Fruit fly (Drosophila melanogaster) whole organism, pupa: ENCODE results near the gene MEP-1.

ENCODE experiments used
- CG10348 ChIP-seq: fragments of 200-800 bp; sonication (Bioruptor generic); IDR thresholded peaks from 2 replicates; pipeline ENCODE4 v1.3.6; 2022; ENCODE audit warnings: missing biosample characterization, missing genetic modification characterization
- CG12605 ChIP-seq: fragments of 200-800 bp; sonication (Bioruptor generic); IDR thresholded peaks from 2 replicates; pipeline ENCODE4 v1.3.6; 2022; ENCODE audit warnings: missing biosample characterization, missing genetic modification characterization
- CG13204 ChIP-seq: fragments of 200-800 bp; sonication (Bioruptor generic); optimal IDR thresholded peaks from 2 replicates; lab custom pipeline; 2018; ENCODE audit warnings: missing biosample characterization, mild to moderate bottlenecking, missing genetic modification characterization, moderate library complexity
- CG14655 ChIP-seq: fragments of 200-800 bp; sonication (Bioruptor generic); optimal IDR thresholded peaks from 3 replicates; lab custom pipeline; 2017; ENCODE audit warnings: mild to moderate bottlenecking, missing biosample characterization, missing genetic modification reagents, missing genetic modification characterization
- CG15710 ChIP-seq: fragments of 200-800 bp; sonication (Bioruptor generic); optimal IDR thresholded peaks from 2 replicates; lab custom pipeline; 2018; ENCODE audit warnings: missing biosample characterization, mild to moderate bottlenecking, missing genetic modification characterization, moderate library complexity
- CG17806 ChIP-seq: fragments of 200-800 bp; sonication (Bioruptor generic); optimal IDR thresholded peaks from 2 replicates; lab custom pipeline; 2018; ENCODE audit warnings: missing biosample characterization, mild to moderate bottlenecking, missing genetic modification characterization, moderate library complexity
- CG34367 ChIP-seq: fragments of 200-800 bp; sonication (Bioruptor generic); optimal IDR thresholded peaks from 2 replicates; lab custom pipeline; 2018; ENCODE audit warnings: missing biosample characterization, mild to moderate bottlenecking, missing genetic modification characterization
- CG4496 ChIP-seq: fragments of 200-800 bp; sonication (Bioruptor generic); IDR thresholded peaks from 3 replicates; pipeline ENCODE4 v1.3.6; 2022; ENCODE audit warnings: missing biosample characterization, missing genetic modification characterization
- CG8159 ChIP-seq: fragments of 200-800 bp; sonication (Bioruptor generic); optimal IDR thresholded peaks from 3 replicates; lab custom pipeline; 2018; ENCODE audit warnings: missing biosample characterization, mild to moderate bottlenecking, missing genetic modification characterization, moderate library complexity
- CG8301 ChIP-seq: fragments of 200-800 bp; sonication (Bioruptor generic); optimal IDR thresholded peaks from 2 replicates; lab custom pipeline; 2018; ENCODE audit warnings: missing biosample characterization, mild to moderate bottlenecking, missing genetic modification characterization
- CG9948 ChIP-seq: fragments of 200-800 bp; sonication (Bioruptor generic); optimal IDR thresholded peaks from 2 replicates; lab custom pipeline; 2018; ENCODE audit warnings: missing biosample characterization, mild to moderate bottlenecking, missing genetic modification characterization, moderate library complexity
- EcR ChIP-seq: fragments of 200-800 bp; sonication (Bioruptor generic); optimal IDR thresholded peaks from 3 replicates; lab custom pipeline; 2019; ENCODE audit warnings: missing biosample characterization, missing genetic modification characterization, mild to moderate bottlenecking, moderate library complexity, missing genetic modification reagents
- Ets98B ChIP-seq: fragments of 200-800 bp; sonication (Bioruptor generic); IDR thresholded peaks from 2 replicates; pipeline ENCODE4 v1.3.6; 2022; ENCODE audit warnings: missing biosample characterization, missing genetic modification characterization
- Pif1A ChIP-seq: fragments of 200-800 bp; sonication (Bioruptor generic); optimal IDR thresholded peaks from 3 replicates; lab custom pipeline; 2016; ENCODE audit warnings: missing biosample characterization, missing genetic modification characterization
- Pif1B ChIP-seq: fragments of 200-800 bp; sonication (Bioruptor generic); optimal IDR thresholded peaks from 3 replicates; lab custom pipeline; 2016; ENCODE audit warnings: missing biosample characterization, missing genetic modification characterization
- Snoo ChIP-seq: fragments of 200-800 bp; sonication (Bioruptor generic); optimal IDR thresholded peaks from 3 replicates; lab custom pipeline; 2017; ENCODE audit warnings: missing biosample characterization, mild to moderate bottlenecking, missing genetic modification characterization, inconsistent platforms
- fd96Ca ChIP-seq: fragments of 200-800 bp; sonication (Bioruptor generic); IDR thresholded peaks from 3 replicates; pipeline ENCODE4 v1.3.6; 2022; ENCODE audit warnings: missing biosample characterization, missing genetic modification characterization
- gl ChIP-seq: fragments of 200-800 bp; sonication (Bioruptor generic); optimal IDR thresholded peaks from 2 replicates; lab custom pipeline; 2018; ENCODE audit warnings: missing biosample characterization, mild to moderate bottlenecking, missing genetic modification characterization
- rn ChIP-seq: fragments of 200-800 bp; sonication (Bioruptor generic); IDR thresholded peaks from 2 replicates; pipeline ENCODE4 v1.3.6; 2022; ENCODE audit warnings: missing biosample characterization, missing genetic modification characterization

The MEP-1 gene

dm6 chr3L:2595481-2595880 is 36.0 kb upstream of the MEP-1 start, which contains the start of gene CG16984:
Gene CG16984, plus strand, starts transcription at chr3L:2595781.
- TF ChIP-seq gl (tag; lab: Kevin White, UChicago) (no peak), Snoo (tag; lab: Kevin White, UChicago) (no peak), CG14655 (GFP tag; lab: Kevin White, UChicago) (no peak), CG34367 (tag; lab: Kevin White, UChicago) (no peak), EcR (GFP tag; lab: Kevin White, UChicago) (no peak), CG4496 (GFP tag; lab: Robert Waterston, UW) (no peak), CG12605 (GFP tag; lab: Robert Waterston, UW) (no peak), CG8159 (tag; lab: Kevin White, UChicago) (no peak), Pif1B (no peak), CG15710 (no peak), CG8301 (tag; lab: Kevin White, UChicago) (no peak), CG9948 (tag; lab: Kevin White, UChicago) (no peak), CG13204 (GFP tag; lab: Kevin White, UChicago) (no peak), rn (GFP tag; lab: Robert Waterston, UW) (no peak), Ets98B (GFP tag; lab: Robert Waterston, UW) (no peak), Pif1A (GFP tag; lab: Kevin White, UChicago) (no peak), CG10348 (no peak), fd96Ca (no peak)

- TF ChIP-seq CG12605 (GFP tag; lab: Robert Waterston, UW) (no peak), Pif1B (no peak), EcR (GFP tag; lab: Kevin White, UChicago) (no peak), CG8159 (tag; lab: Kevin White, UChicago) (no peak), CG9948 (tag; lab: Kevin White, UChicago) (no peak), CG34367 (tag; lab: Kevin White, UChicago) (no peak)
Observed at dm6 chr3L:2599214-2599730, 32.2 kb upstream of the MEP-1 start, which contains the start of the genes CG16985 and CG12182. Gene CG16985, plus strand, starts transcription at chr3L:2599297. Gene CG12182, minus strand, starts transcription at chr3L:2599579.

- TF ChIP-seq CG8301 (tag; lab: Kevin White, UChicago) (no peak), CG17806 (tag; lab: Kevin White, UChicago) (no peak)
- TF ChIP-seq, all 21 proteins: peak for 0
Observed at dm6 chr3L:2600144-2600543, 31.4 kb upstream of the MEP-1 start, which contains the start of gene CG16986. Gene CG16986, plus strand, starts transcription at chr3L:2600331.

- TF ChIP-seq Pif1B (no peak), CG34367 (tag; lab: Kevin White, UChicago) (no peak), gl (tag; lab: Kevin White, UChicago) (no peak), CG8301 (tag; lab: Kevin White, UChicago) (no peak), CG9948 (tag; lab: Kevin White, UChicago) (no peak), CG15710 (no peak), Snoo (tag; lab: Kevin White, UChicago) (no peak), CG4496 (GFP tag; lab: Robert Waterston, UW) (no peak), CG10348 (no peak)
Observed at dm6 chr3L:2608825-2609224, 22.7 kb upstream of the MEP-1 start.

dm6 chr3L:2614222-2614621 is 17.3 kb upstream of the MEP-1 start:
- peak; percentile 52 for TF ChIP-seq CG14655 (GFP tag; lab: Kevin White, UChicago)
- TF ChIP-seq CG9948 (tag; lab: Kevin White, UChicago): peak; percentile 38
- TF ChIP-seq fd96Ca: 0 out of 3 replicates have a peak, but pooled peaks have one; percentile 19
- TF ChIP-seq CG8159 (tag; lab: Kevin White, UChicago): peak; percentile 45
- TF ChIP-seq CG12605 (GFP tag; lab: Robert Waterston, UW): no peak
- peak; percentile 20 for TF ChIP-seq CG8301 (tag; lab: Kevin White, UChicago)
- TF ChIP-seq gl (tag; lab: Kevin White, UChicago): no peak
- TF ChIP-seq CG17806 (tag; lab: Kevin White, UChicago): peak; percentile 5
- TF ChIP-seq rn (GFP tag; lab: Robert Waterston, UW): no peak
- peak; percentile 22 for TF ChIP-seq CG15710

DNA sequence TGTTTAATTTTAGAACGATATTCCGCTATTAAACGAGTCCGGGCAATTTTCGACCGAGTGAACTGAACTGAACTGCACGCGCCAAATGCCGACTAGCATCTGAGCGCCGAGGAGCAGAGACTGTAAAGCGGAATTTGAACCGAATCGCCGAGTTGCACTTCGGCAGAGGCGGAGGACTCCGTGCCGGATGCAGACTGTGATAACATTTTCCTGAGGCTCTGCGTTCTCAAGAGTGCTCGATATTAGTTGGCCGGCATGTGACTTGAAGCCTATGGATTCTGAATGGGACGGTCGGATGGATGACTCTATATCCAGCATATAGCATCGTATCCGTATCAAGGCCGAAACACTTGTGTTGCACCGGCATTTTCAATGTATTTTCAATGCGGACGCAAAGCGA is 1.6 kb upstream of the MEP-1 start, which contains the start of gene Pxn:
Gene Pxn (minus strand): TSS at position 101 of the 400 bp plus-strand sequence.
- TF ChIP-seq CG4496 (GFP tag; lab: Robert Waterston, UW) (peak; percentile 64), Ets98B (GFP tag; lab: Robert Waterston, UW) (0 out of 2 replicates have a peak, but pooled peaks have one; percentile 17), CG12605 (GFP tag; lab: Robert Waterston, UW) (no peak)

- TF ChIP-seq CG9948 (tag; lab: Kevin White, UChicago) (no peak), fd96Ca (no peak), rn (GFP tag; lab: Robert Waterston, UW) (no peak), CG17806 (tag; lab: Kevin White, UChicago) (no peak), CG4496 (GFP tag; lab: Robert Waterston, UW) (no peak), Snoo (tag; lab: Kevin White, UChicago) (no peak), CG8301 (tag; lab: Kevin White, UChicago) (no peak), Ets98B (GFP tag; lab: Robert Waterston, UW) (no peak), CG12605 (GFP tag; lab: Robert Waterston, UW) (no peak), Pif1B (no peak), CG34367 (tag; lab: Kevin White, UChicago) (no peak), CG14655 (GFP tag; lab: Kevin White, UChicago) (no peak), CG10348 (no peak), EcR (GFP tag; lab: Kevin White, UChicago) (no peak), CG15710 (no peak), CG13204 (GFP tag; lab: Kevin White, UChicago) (no peak), CG8159 (tag; lab: Kevin White, UChicago) (no peak)
Observed at dm6 chr3L:2632048-2632762, 690 bp downstream of the MEP-1 start.
